Worm (Caenorhabditis elegans) whole organism, early embryonic: ENCODE results near the gene clec-129.

Experiments
- ama-1 ChIP-seq: fragments of 150-350 bp; optimal IDR thresholded peaks from 2 replicates; lab custom pipeline; 2014
- flt-1 ChIP-seq: fragments of 200-800 bp; sonication (Bioruptor generic); IDR thresholded peaks from 2 replicates; pipeline ENCODE4 v1.3.6; 2022; ENCODE audit warnings: missing genetic modification characterization, missing compliant biosample characterization
- hmbx-1 ChIP-seq: sonication (generic microtip); optimal IDR thresholded peaks from 2 replicates; lab custom pipeline; 2016; ENCODE audit warnings: mild to moderate bottlenecking, missing genetic modification characterization, missing compliant biosample characterization
- sea-1 ChIP-seq: fragments of 200-800 bp; sonication (Bioruptor generic); conservative IDR thresholded peaks from 2 replicates; pipeline ENCODE4 v1.3.6; 2022; ENCODE audit warnings: missing genetic modification characterization, missing compliant biosample characterization

ce11 chrII:3567066-3567465 lies 4.2 kb upstream of the clec-129 start:
- TF ChIP-seq hmbx-1 (tag; lab: Kevin White, UChicago) (no peak), sea-1 (GFP tag; lab: Robert Waterston, UW) (no peak), flt-1 (no peak), ama-1 (lab: Kevin White, UChicago) (no peak)
